Worm (Caenorhabditis elegans) whole organism, L3 larva: ENCODE data around the gene Y48C3A.18.

Experiments used
- R02D3.7 ChIP-seq: fragments of 150-350 bp; optimal IDR thresholded peaks from 2 replicates; lab custom pipeline; 2014; ENCODE audit warnings: missing biosample characterization, missing genetic modification characterization
- ZK546.5 ChIP-seq: sonication (generic microtip); optimal IDR thresholded peaks from 2 replicates; lab custom pipeline; 2017; ENCODE audit warnings: missing biosample characterization, missing genetic modification characterization
- aly-2 ChIP-seq: fragments of 150-350 bp; optimal IDR thresholded peaks from 2 replicates; lab custom pipeline; 2014; ENCODE audit warnings: missing biosample characterization, missing genetic modification characterization
- ama-1 ChIP-seq: fragments of 150-350 bp; optimal IDR thresholded peaks from 2 replicates; lab custom pipeline; 2018
- ceh-16 ChIP-seq: sonication (generic microtip); optimal IDR thresholded peaks from 2 replicates; lab custom pipeline; 2017; ENCODE audit warnings: missing biosample characterization, missing genetic modification characterization
- ceh-28 ChIP-seq: fragments of 150-350 bp; optimal IDR thresholded peaks from 2 replicates; lab custom pipeline; 2014; ENCODE audit warnings: missing biosample characterization, missing genetic modification reagents, missing genetic modification characterization
- ceh-82 ChIP-seq: fragments of 150-350 bp; optimal IDR thresholded peaks from 2 replicates; lab custom pipeline; 2014; ENCODE audit warnings: missing biosample characterization, missing genetic modification characterization
- ceh-9 ChIP-seq: sonication (generic microtip); optimal IDR thresholded peaks from 2 replicates; lab custom pipeline; 2018; ENCODE audit warnings: missing biosample characterization, missing genetic modification characterization
- daf-12 ChIP-seq: fragments of 150-350 bp; optimal IDR thresholded peaks from 2 replicates; lab custom pipeline; 2014; ENCODE audit warnings: missing biosample characterization, missing genetic modification reagents, missing genetic modification characterization
- egl-27 ChIP-seq: sonication (generic microtip); optimal IDR thresholded peaks from 4 replicates; lab custom pipeline; 2017; ENCODE audit warnings: missing biosample characterization, missing genetic modification reagents, missing genetic modification characterization
- egl-5 ChIP-seq: fragments of 150-350 bp; optimal IDR thresholded peaks from 2 replicates; lab custom pipeline; 2017; ENCODE audit warnings: missing biosample characterization, missing genetic modification reagents, missing genetic modification characterization, inconsistent platforms
- elt-1 ChIP-seq: fragments of 150-350 bp; optimal IDR thresholded peaks from 2 replicates; lab custom pipeline; 2014; ENCODE audit warnings: missing biosample characterization, missing genetic modification characterization
- elt-2 ChIP-seq: sonication (generic microtip); optimal IDR thresholded peaks from 2 replicates; lab custom pipeline; 2016; ENCODE audit warnings: missing genetic modification reagents, mild to moderate bottlenecking, missing genetic modification characterization, missing compliant biosample characterization
- elt-3 ChIP-seq, 3 experiments: fragments of 150-350 bp in 1 of 3; sonication (generic microtip) in 2 of 3; optimal IDR thresholded peaks; 2 replicates in 2 of 3; 4 replicates in 1 of 3; lab custom pipeline; 2014 to 2017; ENCODE audit warnings: missing biosample characterization in 3 of 3, missing genetic modification characterization in 3 of 3
- eor-1 ChIP-seq, 2 experiments: fragments of 150-350 bp; optimal IDR thresholded peaks; 2 replicates each; lab custom pipeline; 2014 to 2018; ENCODE audit warnings: missing biosample characterization in 2 of 2, missing genetic modification characterization in 2 of 2
- fkh-2 ChIP-seq: fragments of 150-350 bp; optimal IDR thresholded peaks from 2 replicates; lab custom pipeline; 2014; ENCODE audit warnings: missing biosample characterization, missing genetic modification reagents, missing genetic modification characterization
- fos-1 ChIP-seq: fragments of 150-350 bp; optimal IDR thresholded peaks from 2 replicates; lab custom pipeline; 2014; ENCODE audit warnings: missing biosample characterization, missing genetic modification characterization
- hmg-11 ChIP-seq: sonication (generic microtip); optimal IDR thresholded peaks from 2 replicates; lab custom pipeline; 2016; ENCODE audit warnings: missing genetic modification characterization, missing compliant biosample characterization
- jun-1 ChIP-seq: fragments of 150-350 bp; optimal IDR thresholded peaks from 2 replicates; lab custom pipeline; 2014; ENCODE audit warnings: missing biosample characterization, missing genetic modification reagents, missing genetic modification characterization
- lin-15B ChIP-seq: fragments of 150-350 bp; optimal IDR thresholded peaks from 2 replicates; lab custom pipeline; 2014; ENCODE audit warnings: missing biosample characterization, missing genetic modification characterization
- lin-39 ChIP-seq: fragments of 150-350 bp; optimal IDR thresholded peaks from 2 replicates; lab custom pipeline; 2018; ENCODE audit warnings: missing biosample characterization, missing genetic modification reagents, missing genetic modification characterization
- lsy-12 ChIP-seq: sonication (generic microtip); optimal IDR thresholded peaks from 2 replicates; lab custom pipeline; 2016; ENCODE audit warnings: mild to moderate bottlenecking, missing genetic modification characterization, missing compliant biosample characterization
- mdl-1 ChIP-seq: fragments of 150-350 bp; optimal IDR thresholded peaks from 2 replicates; lab custom pipeline; 2014; ENCODE audit warnings: missing biosample characterization, missing genetic modification characterization
- mml-1 ChIP-seq: fragments of 150-350 bp; sonication (generic microtip); optimal IDR thresholded peaks from 3 replicates; lab custom pipeline; 2014; ENCODE audit warnings: missing biosample characterization, missing genetic modification characterization
- nfya-1 ChIP-seq: sonication (generic microtip); optimal IDR thresholded peaks from 2 replicates; lab custom pipeline; 2017; ENCODE audit warnings: missing genetic modification characterization, mild to moderate bottlenecking, missing compliant biosample characterization, antibody characterized with exemption, moderate library complexity; ENCODE audit not compliant: insufficient read depth
- nhr-11 ChIP-seq: fragments of 150-350 bp; optimal IDR thresholded peaks from 2 replicates; lab custom pipeline; 2014; ENCODE audit warnings: missing biosample characterization, missing genetic modification characterization
- nhr-12 ChIP-seq: fragments of 150-350 bp; optimal IDR thresholded peaks from 2 replicates; lab custom pipeline; 2014; ENCODE audit warnings: missing biosample characterization, missing genetic modification characterization
- nhr-23 ChIP-seq: fragments of 150-350 bp; optimal IDR thresholded peaks from 2 replicates; lab custom pipeline; 2014; ENCODE audit warnings: missing biosample characterization, missing genetic modification reagents, missing genetic modification characterization
- nhr-237 ChIP-seq: fragments of 150-350 bp; optimal IDR thresholded peaks from 2 replicates; lab custom pipeline; 2014; ENCODE audit warnings: missing biosample characterization, missing genetic modification characterization
- nhr-25 ChIP-seq: sonication (generic microtip); optimal IDR thresholded peaks from 2 replicates; lab custom pipeline; 2017; ENCODE audit warnings: missing biosample characterization, missing genetic modification characterization
- nhr-28 ChIP-seq: fragments of 150-350 bp; optimal IDR thresholded peaks from 2 replicates; lab custom pipeline; 2014; ENCODE audit warnings: missing biosample characterization, missing genetic modification characterization
- nhr-43 ChIP-seq: sonication (generic microtip); optimal IDR thresholded peaks from 2 replicates; lab custom pipeline; 2016; ENCODE audit warnings: mild to moderate bottlenecking, missing genetic modification characterization, missing compliant biosample characterization; ENCODE audit not compliant: poor library complexity, severe bottlenecking
- nhr-76 ChIP-seq: fragments of 150-350 bp; sonication (generic microtip); optimal IDR thresholded peaks from 5 replicates; lab custom pipeline; 2014; ENCODE audit warnings: missing biosample characterization, missing genetic modification characterization
- nhr-77 ChIP-seq: fragments of 150-350 bp; optimal IDR thresholded peaks from 2 replicates; lab custom pipeline; 2014; ENCODE audit warnings: missing biosample characterization, missing genetic modification characterization
- pha-4 ChIP-seq: fragments of 150-350 bp; optimal IDR thresholded peaks from 2 replicates; lab custom pipeline; 2014; ENCODE audit warnings: missing biosample characterization, missing genetic modification reagents, missing genetic modification characterization
- pqm-1 ChIP-seq: fragments of 150-350 bp; optimal IDR thresholded peaks from 2 replicates; lab custom pipeline; 2017; ENCODE audit warnings: missing biosample characterization, missing genetic modification characterization, inconsistent platforms
- sea-2 ChIP-seq: fragments of 150-350 bp; sonication (generic microtip); optimal IDR thresholded peaks from 4 replicates; lab custom pipeline; 2014; ENCODE audit warnings: missing biosample characterization, missing genetic modification reagents, missing genetic modification characterization
- skn-1 ChIP-seq: fragments of 150-350 bp; optimal IDR thresholded peaks from 2 replicates; lab custom pipeline; 2014; ENCODE audit warnings: missing biosample characterization, missing genetic modification characterization
- snpc-4 ChIP-seq: fragments of 150-350 bp; optimal IDR thresholded peaks from 2 replicates; lab custom pipeline; 2014; ENCODE audit warnings: missing biosample characterization, missing genetic modification characterization
- tbx-2 ChIP-seq: sonication (generic microtip); optimal IDR thresholded peaks from 2 replicates; lab custom pipeline; 2016; ENCODE audit warnings: mild to moderate bottlenecking, missing genetic modification characterization, missing compliant biosample characterization
- unc-39 ChIP-seq: sonication (generic microtip); optimal IDR thresholded peaks from 4 replicates; lab custom pipeline; 2017; ENCODE audit warnings: missing biosample characterization, missing genetic modification characterization
- unc-62 ChIP-seq: fragments of 150-350 bp; sonication (generic microtip); optimal IDR thresholded peaks from 4 replicates; lab custom pipeline; 2014; ENCODE audit warnings: missing biosample characterization, missing genetic modification reagents, missing genetic modification characterization
- zag-1 ChIP-seq: fragments of 150-350 bp; optimal IDR thresholded peaks from 2 replicates; lab custom pipeline; 2014; ENCODE audit warnings: missing biosample characterization, missing genetic modification characterization
- ztf-11 ChIP-seq: fragments of 150-350 bp; optimal IDR thresholded peaks from 2 replicates; lab custom pipeline; 2014; ENCODE audit warnings: missing biosample characterization, missing genetic modification characterization
- ztf-4 ChIP-seq: fragments of 150-350 bp; optimal IDR thresholded peaks from 2 replicates; lab custom pipeline; 2014; ENCODE audit warnings: missing biosample characterization, missing genetic modification characterization

Y48C3A.18 gene

DNA sequence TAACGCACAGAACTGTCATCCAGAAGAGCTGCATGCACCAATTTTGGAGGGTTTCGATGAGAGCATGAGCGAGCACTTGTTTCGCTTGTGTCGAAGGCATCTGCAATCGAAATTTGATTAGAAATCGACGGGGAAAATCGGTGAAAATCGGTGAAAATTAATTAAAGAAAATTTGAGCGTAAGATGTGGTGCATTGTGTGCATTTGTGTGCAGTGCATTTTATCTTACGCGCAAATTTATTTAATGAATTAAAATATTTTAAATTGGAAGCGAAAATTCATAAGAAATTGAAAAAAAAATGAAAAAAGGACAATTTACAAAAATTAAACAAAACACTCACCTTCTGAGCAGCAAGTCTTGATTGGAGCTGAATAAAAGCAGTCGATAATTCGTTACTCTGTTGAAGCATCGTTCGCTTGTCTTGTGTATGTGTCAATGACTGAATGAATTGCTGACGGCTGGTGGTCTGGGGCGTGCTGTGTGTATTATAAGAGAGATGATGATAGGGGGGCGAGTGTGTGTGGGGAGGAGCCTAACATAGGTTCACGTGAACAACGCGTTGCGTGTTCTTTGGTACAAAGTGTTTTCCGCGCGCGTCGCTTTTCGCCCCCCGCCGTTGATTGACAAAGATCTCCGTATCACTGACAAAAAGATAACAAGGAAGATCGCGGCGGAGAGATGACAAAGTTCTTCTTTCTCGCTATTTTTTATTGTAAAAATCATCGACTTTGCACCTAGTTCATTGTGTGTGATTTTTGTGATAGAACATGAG is 49.4 kb downstream of the Y48C3A.18 start:
- TF ChIP-seq unc-62 (GFP tag; lab: Kevin White, UChicago) (peak; percentile 76), fkh-2 (tag; lab: Kevin White, UChicago) (no peak), nhr-23 (peak; percentile 82), snpc-4 (tag; lab: Kevin White, UChicago) (peak; percentile 61), egl-27 (tag; lab: Kevin White, UChicago) (peak; percentile 84), nfya-1 (tag; lab: Kevin White, UChicago) (peak; percentile 74), lin-15B (tag; lab: Kevin White, UChicago) (peak; percentile 22), ceh-16 (tag; lab: Kevin White, UChicago) (no peak), nhr-237 (no peak), pqm-1 (tag; lab: Kevin White, UChicago) (peak; percentile 87), lin-39 (tag; lab: Kevin White, UChicago) (peak; percentile 90), nhr-77 (tag; lab: Kevin White, UChicago) (no peak), tbx-2 (tag; lab: Kevin White, UChicago) (peak; percentile 37), ceh-28 (tag; lab: Kevin White, UChicago) (peak; percentile 59), ceh-9 (tag; lab: Kevin White, UChicago) (no peak), R02D3.7 (tag; lab: Kevin White, UChicago) (peak; percentile 4), mml-1 (tag; lab: Kevin White, UChicago) (peak; percentile 88), egl-5 (no peak), elt-3 (tag; optimal IDR thresholded peaks at IDR 0.05; lab: Kevin White, UChicago) (peak in 2 of 3 experiments; percentile 5 to 89), jun-1 (tag; lab: Kevin White, UChicago) (peak; percentile 86), ztf-11 (tag; lab: Kevin White, UChicago) (no peak), ZK546.5 (no peak), ama-1 (lab: Kevin White, UChicago) (peak; percentile 97), elt-1 (tag; lab: Kevin White, UChicago) (peak; percentile 70), daf-12 (tag; lab: Kevin White, UChicago) (no peak), nhr-25 (peak; percentile 84), sea-2 (GFP tag; lab: Kevin White, UChicago) (no peak), nhr-43 (tag; lab: Kevin White, UChicago) (peak; percentile 94), eor-1 (tag; optimal IDR thresholded peaks at IDR 0.05; lab: Kevin White, UChicago) (no peak), mdl-1 (tag; lab: Kevin White, UChicago) (peak; percentile 75), nhr-28 (tag; lab: Kevin White, UChicago) (no peak), ceh-82 (tag; lab: Kevin White, UChicago) (no peak), skn-1 (tag; lab: Kevin White, UChicago) (peak; percentile 81), nhr-11 (peak; percentile 58), ztf-4 (tag; lab: Kevin White, UChicago) (no peak), pha-4 (peak; percentile 19), fos-1 (tag; lab: Kevin White, UChicago) (peak; percentile 2), unc-39 (tag; lab: Kevin White, UChicago) (no peak), zag-1 (no peak), lsy-12 (tag; lab: Kevin White, UChicago) (peak; percentile 32), nhr-12 (tag; lab: Kevin White, UChicago) (no peak), hmg-11 (tag; lab: Kevin White, UChicago) (peak; percentile 7), nhr-76 (tag; lab: Kevin White, UChicago) (no peak), aly-2 (tag; lab: Kevin White, UChicago) (no peak), elt-2 (tag; lab: Kevin White, UChicago) (peak; percentile 97)
